Worm (Caenorhabditis elegans) whole organism, early embryonic: ENCODE data around the gene clec-83.

Source experiments
- B0310.2 ChIP-seq: sonication (generic microtip); optimal IDR thresholded peaks from 2 replicates; lab custom pipeline; 2016; ENCODE audit warnings: mild to moderate bottlenecking, missing genetic modification characterization, missing compliant biosample characterization
- F13C5.2 ChIP-seq: sonication (generic microtip); optimal IDR thresholded peaks from 2 replicates; lab custom pipeline; 2017; ENCODE audit warnings: mild to moderate bottlenecking, missing genetic modification characterization, inconsistent platforms, missing compliant biosample characterization
- aly-1 ChIP-seq: sonication (generic microtip); optimal IDR thresholded peaks from 2 replicates; lab custom pipeline; 2016; ENCODE audit warnings: missing genetic modification characterization, missing compliant biosample characterization
- ama-1 ChIP-seq: fragments of 150-350 bp; optimal IDR thresholded peaks from 2 replicates; lab custom pipeline; 2014
- ceh-13 ChIP-seq: fragments of 200-800 bp; sonication (Bioruptor generic); optimal IDR thresholded peaks from 2 replicates; lab custom pipeline; 2018; ENCODE audit warnings: mild to moderate bottlenecking, missing genetic modification characterization, missing compliant biosample characterization
- ceh-36 ChIP-seq: sonication (generic microtip); optimal IDR thresholded peaks from 2 replicates; lab custom pipeline; 2016; ENCODE audit warnings: missing genetic modification characterization, inconsistent platforms, missing compliant biosample characterization
- ets-7 ChIP-seq: sonication (generic microtip); optimal IDR thresholded peaks from 2 replicates; lab custom pipeline; 2016; ENCODE audit warnings: missing genotype, missing genetic modification characterization, missing compliant biosample characterization
- flt-1 ChIP-seq: fragments of 200-800 bp; sonication (Bioruptor generic); IDR thresholded peaks from 2 replicates; pipeline ENCODE4 v1.3.6; 2022; ENCODE audit warnings: missing genetic modification characterization, missing compliant biosample characterization
- hmbx-1 ChIP-seq: sonication (generic microtip); optimal IDR thresholded peaks from 2 replicates; lab custom pipeline; 2016; ENCODE audit warnings: mild to moderate bottlenecking, missing genetic modification characterization, missing compliant biosample characterization
- hmg-4 ChIP-seq: fragments of 200-800 bp; sonication (Bioruptor generic); optimal IDR thresholded peaks from 2 replicates; lab custom pipeline; 2018; ENCODE audit warnings: mild to moderate bottlenecking, missing genetic modification characterization, missing compliant biosample characterization
- hnd-1 ChIP-seq: sonication (generic microtip); optimal IDR thresholded peaks from 2 replicates; lab custom pipeline; 2016; ENCODE audit warnings: missing genetic modification characterization, missing compliant biosample characterization
- pes-1 ChIP-seq: fragments of 200-800 bp; sonication (Bioruptor generic); IDR thresholded peaks from 2 replicates; pipeline ENCODE4 v1.3.6; 2022; ENCODE audit warnings: missing genetic modification reagents, missing genetic modification characterization, missing compliant biosample characterization
- scrt-1 ChIP-seq: fragments of 200-800 bp; sonication (Bioruptor generic); IDR thresholded peaks from 2 replicates; pipeline ENCODE4 v1.3.6; 2022; ENCODE audit warnings: missing genetic modification characterization, missing compliant biosample characterization
- sea-1 ChIP-seq: fragments of 200-800 bp; sonication (Bioruptor generic); conservative IDR thresholded peaks from 2 replicates; pipeline ENCODE4 v1.3.6; 2022; ENCODE audit warnings: missing genetic modification characterization, missing compliant biosample characterization
- tbx-11 ChIP-seq: fragments of 200-800 bp; sonication (Bioruptor generic); IDR thresholded peaks from 2 replicates; pipeline ENCODE4 v1.3.6; 2022; ENCODE audit warnings: missing genetic modification characterization, missing compliant biosample characterization
- tbx-37 ChIP-seq: fragments of 200-800 bp; sonication (Bioruptor generic); conservative IDR thresholded peaks from 2 replicates; pipeline ENCODE4 v1.3.6; 2022; ENCODE audit warnings: missing genetic modification reagents, missing genetic modification characterization, missing compliant biosample characterization
- tra-4 ChIP-seq: sonication (generic microtip); optimal IDR thresholded peaks from 2 replicates; lab custom pipeline; 2017; ENCODE audit warnings: missing genetic modification characterization, missing compliant biosample characterization

clec-83 gene

ce11 chrIV:2823446-2823845 is 17.8 kb downstream of the clec-83 start, which contains the start of gene clec-80:
Gene clec-80 (plus strand): TSS chrIV:2823746.
- TF ChIP-seq tbx-37 = no peak
- no peak for TF ChIP-seq tra-4 (tag; lab: Kevin White, UChicago)
- no peak for TF ChIP-seq F13C5.2 (tag; lab: Kevin White, UChicago)
- no peak for TF ChIP-seq aly-1
- no peak for TF ChIP-seq B0310.2 (tag; lab: Kevin White, UChicago)
- TF ChIP-seq scrt-1 = no peak
- TF ChIP-seq flt-1 (GFP tag; lab: Robert Waterston, UW) = no peak
- TF ChIP-seq ets-7 (tag; lab: Kevin White, UChicago) = no peak
- TF ChIP-seq sea-1 (GFP tag; lab: Robert Waterston, UW) = no peak
- no peak for TF ChIP-seq ceh-36 (tag; lab: Kevin White, UChicago)
- no peak for TF ChIP-seq ama-1 (lab: Kevin White, UChicago)
- no peak for TF ChIP-seq hmg-4 (GFP tag; lab: Kevin White, UChicago)

ce11 chrIV:2820408-2820807 is 20.9 kb downstream of the clec-83 start, which contains the start of gene Y54G2A.37:
Gene Y54G2A.37 (plus strand): TSS chrIV:2820708.
- TF ChIP-seq scrt-1 (no peak), F13C5.2 (tag; lab: Kevin White, UChicago) (no peak), pes-1 (no peak), hnd-1 (no peak), ceh-36 (tag; lab: Kevin White, UChicago) (no peak), flt-1 (GFP tag; lab: Robert Waterston, UW) (no peak)

ce11 chrIV:2819633-2820032 is 21.6 kb downstream of the clec-83 start, which contains the start of gene Y54G2A.13:
Gene Y54G2A.13 (minus strand): TSS chrIV:2819733.
- no peak for TF ChIP-seq tbx-11 (GFP tag; lab: Robert Waterston, UW)
- TF ChIP-seq hmbx-1 (tag; lab: Kevin White, UChicago) = no peak
- no peak for TF ChIP-seq tbx-37
- no peak for TF ChIP-seq ama-1 (lab: Kevin White, UChicago)
- no peak for TF ChIP-seq ceh-36 (tag; lab: Kevin White, UChicago)
- no peak for TF ChIP-seq F13C5.2 (tag; lab: Kevin White, UChicago)
- TF ChIP-seq scrt-1 = no peak
- no peak for TF ChIP-seq flt-1 (GFP tag; lab: Robert Waterston, UW)
- TF ChIP-seq hmg-4 (GFP tag; lab: Kevin White, UChicago) = no peak
- TF ChIP-seq hnd-1 = no peak
- no peak for TF ChIP-seq ceh-13
- no peak for TF ChIP-seq B0310.2 (tag; lab: Kevin White, UChicago)
- no peak for TF ChIP-seq aly-1
- TF ChIP-seq sea-1 (GFP tag; lab: Robert Waterston, UW) = no peak
- no peak for TF ChIP-seq tra-4 (tag; lab: Kevin White, UChicago)
- TF ChIP-seq pes-1 = no peak
- no peak for TF ChIP-seq ets-7 (tag; lab: Kevin White, UChicago)

ce11 chrIV:2817038-2817437 is 24.2 kb downstream of the clec-83 start:
- TF ChIP-seq hmbx-1 (tag; lab: Kevin White, UChicago) (no peak), ama-1 (lab: Kevin White, UChicago) (no peak), sea-1 (GFP tag; lab: Robert Waterston, UW) (no peak), B0310.2 (tag; lab: Kevin White, UChicago) (no peak), ets-7 (tag; lab: Kevin White, UChicago) (no peak), hmg-4 (GFP tag; lab: Kevin White, UChicago) (no peak), F13C5.2 (tag; lab: Kevin White, UChicago) (no peak)

- TF ChIP-seq B0310.2 (tag; lab: Kevin White, UChicago) (no peak), sea-1 (GFP tag; lab: Robert Waterston, UW) (no peak), F13C5.2 (tag; lab: Kevin White, UChicago) (no peak), ceh-13 (no peak), hmg-4 (GFP tag; lab: Kevin White, UChicago) (no peak), ets-7 (tag; lab: Kevin White, UChicago) (no peak), tra-4 (tag; lab: Kevin White, UChicago) (no peak), scrt-1 (no peak), tbx-37 (no peak), hnd-1 (no peak), tbx-11 (GFP tag; lab: Robert Waterston, UW) (no peak), aly-1 (no peak)
Measured at ce11 chrIV:2809208-2809607, 32.1 kb downstream of the clec-83 start, which contains the start of gene Y54G2A.76. Gene Y54G2A.76 (plus strand): TSS chrIV:2809410.

- no peak for TF ChIP-seq tbx-37
- no peak for TF ChIP-seq hnd-1
- TF ChIP-seq F13C5.2 (tag; lab: Kevin White, UChicago) = no peak
- TF ChIP-seq ceh-13 = no peak
- TF ChIP-seq scrt-1 = peak; percentile 42; the same call in 1 of the 2 replicates
- 0 out of 2 replicates have a peak, but pooled peaks have one; percentile 27 for TF ChIP-seq flt-1 (GFP tag; lab: Robert Waterston, UW)
- no peak for TF ChIP-seq ama-1 (lab: Kevin White, UChicago)
- TF ChIP-seq pes-1 = 0 out of 2 replicates have a peak, but pooled peaks have one; percentile 22
- TF ChIP-seq tra-4 (tag; lab: Kevin White, UChicago) = no peak
- TF ChIP-seq hmg-4 (GFP tag; lab: Kevin White, UChicago) = no peak
Measured at ce11 chrIV:2808154-2808553, 33.1 kb downstream of the clec-83 start.

DNA sequence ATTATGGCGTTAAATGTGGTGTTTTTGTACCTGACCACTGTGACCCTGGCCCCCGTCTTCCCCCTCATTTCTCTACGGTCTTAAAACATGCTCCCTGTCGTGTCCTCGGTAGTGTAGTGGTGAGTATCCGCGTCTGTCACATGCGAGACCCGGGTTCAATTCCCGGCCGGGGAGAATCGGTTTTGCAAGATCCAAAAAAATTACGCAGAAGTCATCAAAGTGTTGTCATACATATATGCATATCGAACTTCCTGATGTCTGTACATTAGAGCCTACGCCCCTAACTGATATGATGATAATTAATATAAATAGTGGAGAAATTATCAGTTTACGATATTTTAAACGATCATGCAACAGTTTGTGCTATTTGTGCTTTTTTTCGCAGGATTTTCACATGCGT is 35.7 kb downstream of the clec-83 start, which contains the start of gene Y54G2A.45:
Gene Y54G2A.45 (plus strand): TSS at position 333 of the 400 bp plus-strand sequence.
- TF ChIP-seq ama-1 (lab: Kevin White, UChicago) = no peak
- TF ChIP-seq F13C5.2 (tag; lab: Kevin White, UChicago) = no peak
- peak; percentile 82 for TF ChIP-seq scrt-1
- peak; percentile 67 for TF ChIP-seq ceh-36 (tag; lab: Kevin White, UChicago)
- TF ChIP-seq ets-7 (tag; lab: Kevin White, UChicago) = peak; percentile 37
- peak; percentile 65 for TF ChIP-seq aly-1
- peak; percentile 69 for TF ChIP-seq hnd-1
- TF ChIP-seq flt-1 (GFP tag; lab: Robert Waterston, UW) = peak; percentile 85
- peak; percentile 30 for TF ChIP-seq tra-4 (tag; lab: Kevin White, UChicago)
- TF ChIP-seq tbx-37 = peak; percentile 64; the same call in 1 of the 2 replicates
- peak; percentile 80 for TF ChIP-seq ceh-13
- peak; percentile 81 for TF ChIP-seq B0310.2 (tag; lab: Kevin White, UChicago)
- TF ChIP-seq hmg-4 (GFP tag; lab: Kevin White, UChicago) = peak; percentile 87
- TF ChIP-seq hmbx-1 (tag; lab: Kevin White, UChicago) = peak; percentile 49
- TF ChIP-seq pes-1 = peak; percentile 88
- TF ChIP-seq tbx-11 (GFP tag; lab: Robert Waterston, UW) = peak; percentile 81
- peak; percentile 88 for TF ChIP-seq sea-1 (GFP tag; lab: Robert Waterston, UW)
